Worm (Caenorhabditis elegans) whole organism, L2 larva: ENCODE results near the gene F01D4.5.

ENCODE experiments used
- C34F6.9 ChIP-seq: fragments of 150-350 bp; optimal IDR thresholded peaks from 2 replicates; lab custom pipeline; 2014; ENCODE audit warnings: missing biosample characterization, missing genetic modification characterization
- dmd-4 ChIP-seq: sonication (generic microtip); optimal IDR thresholded peaks from 2 replicates; lab custom pipeline; 2017; ENCODE audit warnings: missing biosample characterization, missing genetic modification characterization
- lin-39 ChIP-seq: fragments of 150-350 bp; optimal IDR thresholded peaks from 2 replicates; lab custom pipeline; 2014; ENCODE audit warnings: missing biosample characterization, missing genetic modification reagents, missing genetic modification characterization

DNA sequence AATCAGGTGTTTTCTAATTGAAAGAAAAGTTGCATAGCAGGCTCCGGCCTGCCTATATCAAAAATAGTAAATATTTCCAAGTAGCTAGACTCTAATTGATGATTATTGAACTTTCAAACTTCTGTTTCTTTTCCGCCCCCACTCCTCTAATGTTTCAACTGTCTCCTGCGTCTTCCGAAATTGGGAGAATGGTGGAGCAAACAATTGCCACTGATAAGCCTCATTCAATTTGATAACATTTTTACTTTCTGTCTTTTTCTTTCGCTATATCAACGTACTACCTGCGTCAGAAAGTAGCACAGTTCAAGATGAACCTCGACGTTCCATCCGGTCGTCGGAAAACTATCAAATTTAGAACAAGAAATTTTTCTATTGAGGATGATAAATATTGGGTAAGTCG is 44.6 kb downstream of the F01D4.5 start, which contains the start of gene F13B12.3:
- TF ChIP-seq lin-39 (tag; lab: Kevin White, UChicago) (no peak), dmd-4 (no peak), C34F6.9 (tag; lab: Kevin White, UChicago) (no peak)
